Worm (Caenorhabditis elegans) whole organism, midembryonic: Measurements from ENCODE around the gene C08F1.12.

Experiments
- cog-1 ChIP-seq: sonication (generic microtip); optimal IDR thresholded peaks from 2 replicates; lab custom pipeline; 2016; ENCODE audit warnings: missing genetic modification characterization, missing compliant biosample characterization
- flt-1 ChIP-seq: fragments of 200-800 bp; sonication (Bioruptor generic); IDR thresholded peaks from 2 replicates; pipeline ENCODE4 v1.3.6; 2022; ENCODE audit warnings: missing genetic modification characterization, missing compliant biosample characterization
- klf-2 ChIP-seq: fragments of 200-800 bp; sonication (Bioruptor generic); conservative IDR thresholded peaks from 2 replicates; pipeline ENCODE4 v1.3.6; 2022; ENCODE audit warnings: missing genetic modification reagents, missing genetic modification characterization, missing compliant biosample characterization
- med-1 ChIP-seq: sonication (generic microtip); optimal IDR thresholded peaks from 2 replicates; lab custom pipeline; 2017; ENCODE audit warnings: missing genetic modification characterization, mild to moderate bottlenecking, missing compliant biosample characterization, antibody characterized with exemption, missing genetic modification reagents; ENCODE audit not compliant: insufficient read depth
- ref-1 ChIP-seq: fragments of 200-800 bp; sonication (Bioruptor generic); conservative IDR thresholded peaks from 2 replicates; pipeline ENCODE4 v1.3.6; 2022; ENCODE audit warnings: missing genetic modification reagents, missing genetic modification characterization, missing compliant biosample characterization
- ztf-29 ChIP-seq: fragments of 200-800 bp; sonication (Bioruptor generic); IDR thresholded peaks from 2 replicates; pipeline ENCODE4 v1.3.6; 2022; ENCODE audit warnings: missing genetic modification reagents, missing genetic modification characterization, missing compliant biosample characterization

ce11 chrII:1759602-1760001, 46.7 kb downstream of the C08F1.12 start, which contains the start of gene F36H5.18:
- no peak for TF ChIP-seq klf-2 (GFP tag; lab: Robert Waterston, UW)
- TF ChIP-seq cog-1 (tag; lab: Kevin White, UChicago), result no peak
- no peak for TF ChIP-seq flt-1 (GFP tag; lab: Robert Waterston, UW)
- TF ChIP-seq med-1, result no peak
- TF ChIP-seq ztf-29, result no peak
- TF ChIP-seq ref-1 (GFP tag; lab: Robert Waterston, UW), result no peak
